Worm (Caenorhabditis elegans): ENCODE measurements around the gene asp-6.

The asp-6 gene

DNA sequence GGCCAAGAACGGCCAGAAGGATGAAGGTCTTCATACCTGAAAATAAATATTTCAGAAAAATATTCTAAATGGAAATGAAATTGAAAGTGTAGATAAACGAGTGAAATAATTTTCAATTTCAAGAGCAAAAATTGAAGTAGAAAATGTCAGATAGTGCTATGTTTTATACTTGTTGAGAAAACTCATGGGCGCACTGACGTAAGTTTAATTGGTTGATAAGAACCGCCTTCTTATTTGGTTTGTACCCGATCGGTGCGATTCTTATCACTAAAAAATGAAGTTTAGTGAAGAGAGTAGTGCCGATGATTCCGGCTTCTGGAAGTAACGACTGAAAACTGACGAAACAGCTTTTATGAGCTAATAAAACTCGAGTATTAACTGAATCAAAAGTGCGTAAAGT is at the start of gene asp-6, which contains the start of gene asp-12:
Gene asp-6 (minus strand): TSS at position 36 of the 400 bp plus-strand sequence.
Gene asp-12 (plus strand): TSS at position 309 of the 400 bp plus-strand sequence.
- TF ChIP-seq unc-62 (GFP tag; optimal IDR thresholded peaks at IDR 0.05): no peak

DNA sequence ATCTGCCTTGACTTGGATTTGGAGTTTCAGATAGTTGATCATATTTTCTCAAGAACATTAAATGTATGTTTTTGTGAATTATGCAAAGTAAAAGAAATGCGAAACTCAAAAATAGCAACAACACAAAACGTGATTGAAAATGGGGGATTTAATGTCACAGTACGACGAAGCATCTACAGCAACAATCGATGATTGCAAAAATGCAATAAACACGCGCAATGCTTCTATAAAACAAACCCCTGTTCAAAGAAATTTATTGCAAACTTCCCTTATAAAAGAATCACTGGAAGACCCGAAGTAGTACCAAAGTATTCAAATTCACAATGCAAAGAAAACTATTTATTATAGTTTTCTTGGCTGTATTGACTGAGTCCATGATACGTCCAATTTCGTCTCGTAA is 49.4 kb upstream of the asp-6 start, which contains the start of gene clec-219:
Gene clec-219 (plus strand): TSS at position 301 of the 400 bp plus-strand sequence.
- TF ChIP-seq unc-62 (GFP tag; optimal IDR thresholded peaks at IDR 0.05): no peak

DNA sequence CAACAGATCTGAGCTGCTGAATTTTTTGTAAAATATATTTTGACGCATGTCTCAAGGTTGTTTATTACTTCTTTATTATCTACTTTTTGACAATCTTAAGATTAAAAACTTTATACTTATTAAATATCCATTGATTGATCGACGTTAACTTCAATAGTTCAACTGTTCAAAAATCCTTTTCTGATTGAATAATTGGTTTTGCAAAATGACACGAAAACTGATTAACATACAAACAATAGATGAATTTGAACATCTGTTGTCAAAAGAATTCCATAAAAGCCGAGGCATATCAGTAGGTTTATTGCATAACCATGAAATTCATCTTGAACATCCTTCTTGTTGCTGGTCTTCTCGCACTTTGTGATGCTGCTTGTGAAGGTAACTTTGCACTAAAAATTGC is 42.5 kb upstream of the asp-6 start, which contains the start of gene W02D7.12:
Gene W02D7.12 (plus strand): TSS at position 301 of the 400 bp plus-strand sequence.
- TF ChIP-seq unc-62 (GFP tag; optimal IDR thresholded peaks at IDR 0.05): no peak

DNA sequence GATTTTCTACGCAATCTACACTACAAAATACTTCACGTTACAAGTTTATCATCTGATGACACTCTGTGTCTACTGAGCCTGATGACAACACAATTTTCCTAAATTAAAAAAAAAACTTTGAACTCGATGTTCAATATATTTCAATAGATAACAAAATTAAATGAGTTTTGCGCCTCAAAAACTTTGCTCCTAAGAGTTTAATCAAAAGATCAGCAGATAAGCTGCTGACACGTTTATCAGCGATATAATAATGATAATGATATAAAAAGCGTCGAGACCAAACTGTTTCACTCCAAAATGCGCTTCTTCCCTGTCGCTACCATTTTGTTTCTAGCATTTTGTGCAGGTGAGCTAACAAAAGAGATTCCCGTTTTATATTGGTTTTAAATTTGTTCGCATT is 38.9 kb upstream of the asp-6 start, which contains the start of gene clec-218:
Gene clec-218 (plus strand): TSS at position 262 of the 400 bp plus-strand sequence.
- no peak for TF ChIP-seq unc-62 (GFP tag; optimal IDR thresholded peaks at IDR 0.05)

DNA sequence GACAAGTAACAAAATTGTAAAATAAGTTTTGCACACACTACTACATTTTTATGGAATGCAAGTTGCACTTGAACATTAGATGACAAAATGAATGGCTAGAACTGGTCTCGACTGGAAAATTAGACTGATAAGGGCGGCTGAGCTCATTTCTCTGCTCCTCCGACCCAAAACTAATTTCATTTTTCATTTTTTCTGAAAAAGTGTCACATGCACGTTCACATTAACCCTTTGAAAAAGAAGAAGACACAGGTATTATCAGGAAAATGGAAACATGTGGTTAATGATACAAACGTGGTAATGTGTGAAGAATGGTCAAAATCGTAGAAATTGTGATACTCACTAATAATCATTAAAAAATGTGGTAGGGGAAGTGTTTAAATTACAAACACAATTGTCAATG is 38.3 kb upstream of the asp-6 start:
- TF ChIP-seq unc-62 (GFP tag; optimal IDR thresholded peaks at IDR 0.05): no peak

DNA sequence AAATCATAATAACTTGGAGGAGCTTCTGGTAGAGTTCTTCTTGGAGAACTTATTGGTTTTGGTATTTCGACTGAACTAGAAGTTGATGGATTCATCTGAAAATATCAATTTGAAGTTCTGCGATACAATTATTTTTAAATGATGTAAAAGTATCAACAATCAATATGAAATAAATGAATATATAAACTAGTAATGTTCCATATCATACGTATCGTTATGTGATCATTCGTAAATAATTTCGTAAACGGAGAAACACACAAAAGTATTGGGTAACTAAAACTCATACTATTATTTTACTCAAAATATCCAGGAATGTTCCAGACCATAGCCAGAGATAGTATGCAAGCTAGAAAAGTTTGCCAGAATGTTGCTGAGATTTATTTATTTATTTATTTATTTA is 37.6 kb upstream of the asp-6 start, which contains the start of gene W02D7.8:
Gene W02D7.8 (minus strand): TSS at position 101 of the 400 bp plus-strand sequence.
- TF ChIP-seq unc-62 (GFP tag; optimal IDR thresholded peaks at IDR 0.05): no peak

DNA sequence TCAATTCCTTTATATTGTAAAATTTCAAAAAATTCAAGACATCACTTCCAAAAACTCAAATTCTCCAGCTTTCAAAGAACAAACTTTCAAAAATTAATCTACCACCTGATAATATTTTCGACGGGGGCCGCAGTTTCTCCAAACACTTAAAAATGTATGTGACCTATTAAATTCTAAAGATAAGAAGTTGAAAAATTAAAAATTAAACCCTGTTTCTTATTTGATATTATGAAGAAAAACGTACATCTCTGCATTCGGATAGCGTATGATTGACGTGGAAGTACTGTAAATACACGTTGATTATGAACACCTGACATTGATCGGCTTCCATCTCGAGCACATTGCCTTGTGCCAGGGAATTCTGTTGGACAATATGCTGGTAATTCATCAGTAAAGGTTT is 37.2 kb upstream of the asp-6 start:
- TF ChIP-seq unc-62 (GFP tag; optimal IDR thresholded peaks at IDR 0.05): no peak

DNA sequence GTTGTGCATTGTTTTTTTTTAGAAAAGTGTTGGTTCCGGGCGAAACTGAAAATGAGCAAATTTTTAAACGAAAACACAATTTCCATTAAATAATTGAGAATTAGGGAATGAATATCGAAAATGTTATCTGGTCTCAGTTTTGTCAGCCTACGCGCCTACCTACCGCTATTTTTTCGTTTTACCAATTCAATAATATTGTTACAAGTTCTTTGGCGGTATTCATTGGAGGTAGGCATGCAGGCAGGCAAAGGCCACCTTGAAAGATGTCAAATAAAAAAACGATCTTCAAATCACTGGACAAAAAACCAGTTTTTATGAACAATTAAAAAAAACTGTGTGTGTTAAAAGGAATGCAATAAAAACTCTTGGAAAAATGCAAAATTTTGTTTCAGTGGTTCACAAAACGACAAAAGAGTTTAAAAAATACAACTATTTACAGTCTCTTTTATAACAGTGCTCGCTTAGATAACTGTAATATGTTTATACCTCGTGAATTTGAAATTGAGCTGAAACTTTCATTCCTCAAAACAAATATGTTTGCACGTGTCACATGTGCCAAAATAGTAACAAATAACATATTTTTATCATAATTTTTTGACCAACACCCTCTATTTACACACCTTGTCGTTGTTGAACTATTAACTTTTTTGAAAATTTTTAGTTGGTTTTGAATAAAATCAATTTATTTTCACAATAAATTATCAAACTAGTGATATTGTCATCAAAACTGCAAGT is 35.9 kb upstream of the asp-6 start, which contains the start of gene W02D7.11:
Gene W02D7.11 (minus strand): TSS at position 51 of the 735 bp plus-strand sequence.
- TF ChIP-seq unc-62 (GFP tag; optimal IDR thresholded peaks at IDR 0.05): no peak

DNA sequence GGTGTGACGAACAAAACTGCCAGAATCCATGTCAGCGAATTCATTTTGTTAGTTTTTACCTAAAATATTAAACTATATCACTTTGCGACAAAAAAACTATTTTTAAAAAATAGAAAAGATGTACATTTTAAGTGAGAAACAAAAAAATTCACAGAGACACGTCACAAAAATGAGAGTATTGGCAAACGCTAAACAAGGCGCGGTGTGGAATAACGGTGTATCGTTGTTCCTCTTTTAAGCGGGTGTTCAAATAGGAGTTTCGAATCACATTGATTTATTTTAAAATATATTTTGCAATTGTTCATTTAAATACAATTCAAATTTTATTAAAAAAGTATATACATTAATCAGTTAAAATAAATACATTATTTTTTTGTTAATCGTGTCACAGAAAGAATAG is 33.8 kb upstream of the asp-6 start, which contains the start of gene sel-9:
Gene sel-9 (minus strand): TSS at position 59 of the 400 bp plus-strand sequence.
- no peak for TF ChIP-seq unc-62 (GFP tag; optimal IDR thresholded peaks at IDR 0.05)

DNA sequence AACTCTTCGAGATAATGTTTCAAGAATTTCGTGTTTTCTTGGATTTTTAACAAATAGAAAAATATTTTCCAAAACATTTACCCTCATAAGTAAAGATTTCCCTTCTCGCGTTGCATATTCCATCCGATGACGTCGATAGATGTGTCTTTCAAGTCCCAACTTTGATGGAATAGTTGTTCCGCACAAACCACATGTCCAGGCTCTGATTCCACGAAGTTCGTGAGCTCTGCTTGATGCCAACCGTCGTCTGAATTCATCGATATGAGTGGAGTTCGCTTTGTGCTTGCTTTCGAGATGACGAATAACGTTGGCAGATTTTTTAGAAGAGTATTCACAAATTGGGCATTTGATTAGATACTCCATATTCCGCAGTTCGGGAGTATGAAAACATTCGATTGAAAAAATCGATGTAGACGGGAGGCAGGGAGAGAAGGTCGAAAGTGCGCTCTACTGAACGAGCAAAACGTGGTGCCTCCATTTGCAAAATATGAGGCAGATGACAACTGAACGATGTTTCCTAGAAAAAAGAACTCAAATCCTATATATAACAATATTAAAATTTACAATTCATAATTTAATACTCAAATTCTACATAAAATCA is 32.3 kb upstream of the asp-6 start, which contains the start of gene W02D7.6:
Gene W02D7.6 (minus strand): TSS at position 573 of the 601 bp plus-strand sequence.
- TF ChIP-seq unc-62 (GFP tag; optimal IDR thresholded peaks at IDR 0.05): no peak

DNA sequence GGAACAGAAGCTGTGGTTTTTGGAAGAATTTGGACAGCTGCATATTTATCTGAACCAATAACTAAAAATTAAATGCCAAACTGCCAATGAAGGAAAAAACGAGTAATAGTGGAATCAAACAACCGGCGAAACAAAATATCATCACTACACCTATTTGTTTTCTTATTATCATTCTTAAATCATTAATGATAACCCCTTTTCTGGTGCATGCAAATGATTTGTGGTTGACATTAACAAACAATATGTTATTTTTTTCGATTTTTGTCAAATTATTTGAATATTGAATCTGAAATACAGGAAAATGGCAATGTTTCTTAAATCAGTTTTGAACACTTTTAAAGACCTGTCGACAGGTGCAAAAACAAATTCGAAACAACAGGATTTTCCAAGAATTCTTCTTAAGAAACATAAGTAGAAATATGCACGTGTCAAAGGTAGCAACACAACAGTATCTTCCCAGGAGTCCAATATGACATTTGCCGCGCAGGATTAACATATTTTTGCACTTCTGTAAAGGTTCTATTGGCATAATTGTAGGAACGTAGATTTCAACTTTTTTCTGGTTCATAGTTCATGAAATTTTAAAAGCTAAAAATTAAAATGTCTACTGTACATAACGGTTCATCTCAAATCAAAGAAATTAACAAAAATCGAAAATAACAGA is 30.6 kb upstream of the asp-6 start, which contains the start of gene W02D7.5:
Gene W02D7.5 (minus strand): TSS at position 51 of the 664 bp plus-strand sequence.
- TF ChIP-seq unc-62 (GFP tag; optimal IDR thresholded peaks at IDR 0.05): no peak

DNA sequence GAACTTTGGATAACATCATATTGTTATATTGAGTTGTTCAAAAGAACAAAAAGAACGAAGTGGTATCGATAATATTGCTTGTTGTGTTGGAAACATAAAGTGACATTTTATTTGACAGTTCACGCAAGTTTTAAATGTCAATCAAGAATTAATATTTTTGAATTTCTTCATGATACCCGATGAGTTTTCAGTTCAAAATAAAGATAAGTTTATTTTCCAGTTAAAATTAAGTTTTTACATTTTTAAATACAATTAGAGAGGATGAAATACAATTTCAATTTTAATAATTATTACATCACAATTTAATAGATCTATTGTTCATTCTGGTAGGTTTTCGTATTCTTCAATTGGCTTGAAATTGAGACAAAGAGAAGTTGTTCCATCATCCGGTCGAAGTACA is 28.8 kb upstream of the asp-6 start, which contains the start of gene W02D7.4:
Gene W02D7.4 (minus strand): TSS at position 101 of the 400 bp plus-strand sequence.
- no peak for TF ChIP-seq unc-62 (GFP tag; optimal IDR thresholded peaks at IDR 0.05)

DNA sequence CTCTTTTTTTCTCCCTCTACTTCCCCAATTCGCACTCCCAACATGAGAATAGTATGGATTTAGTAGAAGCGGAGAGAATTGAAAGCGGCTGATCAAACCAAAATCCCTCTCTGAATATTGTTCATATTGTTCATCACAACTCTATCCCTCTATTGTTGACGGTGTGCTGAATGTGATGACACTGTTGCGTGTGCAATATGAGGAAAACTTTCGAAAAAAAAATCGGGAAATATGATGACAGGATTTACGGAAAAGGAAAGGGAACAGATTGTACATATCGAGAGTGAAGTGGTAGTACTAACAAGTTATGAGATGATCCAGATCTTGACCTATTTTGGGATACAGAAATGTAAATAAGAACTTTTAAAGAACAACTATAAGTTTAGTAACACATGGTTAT is 27.1 kb upstream of the asp-6 start, which contains the start of gene smex-1:
Gene smex-1 (minus strand): TSS at position 101 of the 400 bp plus-strand sequence.
- TF ChIP-seq unc-62 (GFP tag; optimal IDR thresholded peaks at IDR 0.05): no peak

DNA sequence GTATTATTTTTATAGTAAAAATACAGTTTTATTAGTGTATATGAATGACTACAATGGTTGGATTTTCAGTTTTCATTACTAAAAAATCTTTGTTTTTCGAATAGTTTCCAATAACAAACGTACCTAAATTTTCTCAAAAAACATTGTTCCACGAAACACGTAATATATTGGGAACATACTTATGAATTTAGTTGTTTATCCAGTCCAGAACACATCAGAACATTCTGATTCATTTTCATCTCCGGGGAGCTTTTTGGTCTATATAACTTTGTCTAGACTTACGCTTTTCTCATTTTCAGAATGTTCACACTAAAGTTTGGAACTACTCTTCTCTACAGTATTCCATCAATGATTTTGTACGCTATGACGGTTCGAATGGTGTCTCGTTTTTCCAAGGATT is 23.0 kb upstream of the asp-6 start, which contains the start of gene srg-33:
Gene srg-33 (plus strand): TSS at position 301 of the 400 bp plus-strand sequence.
- no peak for TF ChIP-seq unc-62 (GFP tag; optimal IDR thresholded peaks at IDR 0.05)

DNA sequence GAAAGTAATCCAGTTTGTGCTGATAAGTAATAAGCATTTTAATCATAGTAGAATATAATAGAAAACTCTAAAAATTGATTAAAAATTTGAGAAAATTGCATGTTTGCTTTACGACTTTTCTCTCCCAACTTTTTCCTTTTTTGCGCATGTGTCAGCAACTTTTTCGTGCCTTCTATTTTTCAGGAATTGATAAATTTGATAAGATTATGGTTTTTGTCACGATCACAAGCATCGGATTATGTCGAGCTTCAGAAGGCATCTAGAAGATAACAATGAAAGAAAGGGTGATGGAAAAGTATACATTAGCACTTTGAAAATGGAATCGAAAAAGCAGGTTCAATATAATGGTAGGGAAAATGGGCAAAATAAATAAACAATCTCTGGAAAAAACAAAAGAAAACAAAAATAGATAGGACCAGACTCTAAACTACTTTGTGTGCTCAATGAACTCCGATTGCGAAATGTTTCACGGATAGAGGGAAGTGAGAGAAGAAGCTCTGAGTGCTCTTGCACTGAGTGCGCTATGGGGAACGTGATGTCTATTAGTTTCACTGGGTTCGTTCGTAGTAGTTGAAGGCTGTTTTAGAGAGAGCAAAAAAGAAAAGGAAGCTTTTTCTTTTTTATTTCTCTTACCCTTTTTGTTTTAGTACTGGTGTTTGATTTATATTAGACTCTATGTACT is 19.5 kb upstream of the asp-6 start:
- no peak for TF ChIP-seq unc-62 (GFP tag; optimal IDR thresholded peaks at IDR 0.05)
